Worm (Caenorhabditis elegans) whole organism, early embryonic: ENCODE results near the gene fbxa-141.
A peak's percentile ranks its signal among the peaks of the same experiment; 100 is the strongest.

ENCODE experiments used
- B0310.2 ChIP-seq: sonication (generic microtip); optimal IDR thresholded peaks from 2 replicates; lab custom pipeline; 2016; ENCODE audit warnings: mild to moderate bottlenecking, missing genetic modification characterization, missing compliant biosample characterization
- F13C5.2 ChIP-seq: sonication (generic microtip); optimal IDR thresholded peaks from 2 replicates; lab custom pipeline; 2017; ENCODE audit warnings: mild to moderate bottlenecking, missing genetic modification characterization, inconsistent platforms, missing compliant biosample characterization
- aly-1 ChIP-seq: sonication (generic microtip); optimal IDR thresholded peaks from 2 replicates; lab custom pipeline; 2016; ENCODE audit warnings: missing genetic modification characterization, missing compliant biosample characterization
- ama-1 ChIP-seq: fragments of 150-350 bp; optimal IDR thresholded peaks from 2 replicates; lab custom pipeline; 2014
- ceh-13 ChIP-seq: fragments of 200-800 bp; sonication (Bioruptor generic); optimal IDR thresholded peaks from 2 replicates; lab custom pipeline; 2018; ENCODE audit warnings: mild to moderate bottlenecking, missing genetic modification characterization, missing compliant biosample characterization
- ceh-36 ChIP-seq: sonication (generic microtip); optimal IDR thresholded peaks from 2 replicates; lab custom pipeline; 2016; ENCODE audit warnings: missing genetic modification characterization, inconsistent platforms, missing compliant biosample characterization
- flt-1 ChIP-seq: fragments of 200-800 bp; sonication (Bioruptor generic); IDR thresholded peaks from 2 replicates; pipeline ENCODE4 v1.3.6; 2022; ENCODE audit warnings: missing genetic modification characterization, missing compliant biosample characterization
- hmg-4 ChIP-seq: fragments of 200-800 bp; sonication (Bioruptor generic); optimal IDR thresholded peaks from 2 replicates; lab custom pipeline; 2018; ENCODE audit warnings: mild to moderate bottlenecking, missing genetic modification characterization, missing compliant biosample characterization
- hnd-1 ChIP-seq: sonication (generic microtip); optimal IDR thresholded peaks from 2 replicates; lab custom pipeline; 2016; ENCODE audit warnings: missing genetic modification characterization, missing compliant biosample characterization
- pes-1 ChIP-seq: fragments of 200-800 bp; sonication (Bioruptor generic); IDR thresholded peaks from 2 replicates; pipeline ENCODE4 v1.3.6; 2022; ENCODE audit warnings: missing genetic modification reagents, missing genetic modification characterization, missing compliant biosample characterization
- sea-1 ChIP-seq: fragments of 200-800 bp; sonication (Bioruptor generic); conservative IDR thresholded peaks from 2 replicates; pipeline ENCODE4 v1.3.6; 2022; ENCODE audit warnings: missing genetic modification characterization, missing compliant biosample characterization
- tbx-11 ChIP-seq: fragments of 200-800 bp; sonication (Bioruptor generic); IDR thresholded peaks from 2 replicates; pipeline ENCODE4 v1.3.6; 2022; ENCODE audit warnings: missing genetic modification characterization, missing compliant biosample characterization
- tbx-37 ChIP-seq: fragments of 200-800 bp; sonication (Bioruptor generic); conservative IDR thresholded peaks from 2 replicates; pipeline ENCODE4 v1.3.6; 2022; ENCODE audit warnings: missing genetic modification reagents, missing genetic modification characterization, missing compliant biosample characterization

- TF ChIP-seq aly-1 (tag; lab: Kevin White, UChicago) (no peak), hmg-4 (GFP tag; lab: Kevin White, UChicago) (no peak), flt-1 (no peak), ama-1 (lab: Kevin White, UChicago) (no peak), tbx-37 (0 out of 2 replicates have a peak, but pooled peaks have one; percentile 5), tbx-11 (GFP tag; lab: Robert Waterston, UW) (no peak), hnd-1 (no peak), F13C5.2 (tag; lab: Kevin White, UChicago) (no peak), ceh-36 (tag; lab: Kevin White, UChicago) (no peak), sea-1 (GFP tag; lab: Robert Waterston, UW) (no peak), pes-1 (GFP tag; lab: Robert Waterston, UW) (peak; percentile 58), B0310.2 (tag; lab: Kevin White, UChicago) (no peak), ceh-13 (GFP tag; lab: Kevin White, UChicago) (no peak)
Measured at ce11 chrX:14490486-14490885, 22.2 kb downstream of the fbxa-141 start.
